Fruit fly (Drosophila melanogaster): ENCODE data around the gene CG46383.
"Not testable (repeated sequence)": the region's sequence is repeated elsewhere in the genome, so short reads cannot be mapped to it uniquely, and the experiment has no call there.

CG46383 gene

dm6 chr3R:15922622-15923574 is 27.8 kb downstream of the CG46383 start:
- TF ChIP-seq noc (tag; optimal IDR thresholded peaks at IDR 0.05) = no peak

dm6 chr3R:15921747-15922146 is 29.0 kb downstream of the CG46383 start:
- TF ChIP-seq noc (tag; optimal IDR thresholded peaks at IDR 0.05) = no peak

dm6 chr3R:15920751-15921156 is 30.0 kb downstream of the CG46383 start, which contains the start of gene Fbxl7:
Gene Fbxl7, plus strand, starts transcription at chr3R:15920898.
- no peak for TF ChIP-seq noc (tag; optimal IDR thresholded peaks at IDR 0.05)

- no peak for TF ChIP-seq noc (tag; optimal IDR thresholded peaks at IDR 0.05)
Measured at dm6 chr3R:15920229-15920533, 30.6 kb downstream of the CG46383 start.

- TF ChIP-seq noc (tag; optimal IDR thresholded peaks at IDR 0.05) = no peak
Measured at dm6 chr3R:15919367-15920228, 31.1 kb downstream of the CG46383 start.

- TF ChIP-seq noc (tag; optimal IDR thresholded peaks at IDR 0.05) = no peak
Measured at dm6 chr3R:15917907-15918306, 32.8 kb downstream of the CG46383 start, which contains the start of gene CG45105. Gene CG45105, minus strand, starts transcription at chr3R:15918007.

dm6 chr3R:15913231-15913630 is 37.5 kb downstream of the CG46383 start:
- no peak for TF ChIP-seq noc (tag; optimal IDR thresholded peaks at IDR 0.05)

dm6 chr3R:15908098-15908497 is 42.6 kb downstream of the CG46383 start, which contains the start of gene EndoU:
Gene EndoU, plus strand, starts transcription at chr3R:15908398.
- not testable (repeated sequence) for TF ChIP-seq noc (tag; optimal IDR thresholded peaks at IDR 0.05)

dm6 chr3R:15904543-15904942 is 46.2 kb downstream of the CG46383 start, which contains the start of gene glob1:
Gene glob1, minus strand, starts transcription at chr3R:15904643.
- not testable (repeated sequence) for TF ChIP-seq noc (tag; optimal IDR thresholded peaks at IDR 0.05)
